Worm (Caenorhabditis elegans) whole organism, young adult: ENCODE data around the gene F47B8.10.
A peak's percentile ranks its signal among the peaks of the same experiment; 100 is the strongest.

Experiments used
- F39B2.1 ChIP-seq: fragments of 200-800 bp; sonication (Bioruptor generic); IDR thresholded peaks from 2 replicates; pipeline ENCODE4 v1.3.6; 2022; ENCODE audit warnings: missing genetic modification reagents, missing genetic modification characterization, missing compliant biosample characterization
- nfya-1 ChIP-seq: sonication (generic microtip); optimal IDR thresholded peaks from 2 replicates; lab custom pipeline; 2017; ENCODE audit warnings: antibody characterized with exemption, missing compliant biosample characterization, missing genetic modification characterization, borderline replicate concordance; ENCODE audit not compliant: insufficient read depth
- nfyb-1 ChIP-seq: fragments of 200-800 bp; sonication (Bioruptor generic); IDR thresholded peaks from 2 replicates; pipeline ENCODE4 v1.3.6; 2022; ENCODE audit warnings: missing genetic modification reagents, missing genetic modification characterization, missing compliant biosample characterization
- pha-4 ChIP-seq: fragments of 150-350 bp; sonication (generic microtip); optimal IDR thresholded peaks from 2 replicates; lab custom pipeline; 2014; ENCODE audit warnings: missing biosample characterization, missing genetic modification reagents, missing genetic modification characterization
- sea-2 ChIP-seq: fragments of 200-800 bp; sonication (Bioruptor generic); IDR thresholded peaks from 2 replicates; pipeline ENCODE4 v1.3.6; 2022; ENCODE audit warnings: missing genetic modification characterization, missing compliant biosample characterization

ce11 chrV:14352032-14352431 is 10.3 kb downstream of the F47B8.10 start:
- 0 out of 2 replicates have a peak, but pooled peaks have one; percentile 23 for TF ChIP-seq nfyb-1 (GFP tag; lab: Robert Waterston, UW)
- no peak for TF ChIP-seq pha-4 (tag; lab: Kevin White, UChicago)
- TF ChIP-seq F39B2.1 = no peak
- TF ChIP-seq nfya-1 (tag; lab: Kevin White, UChicago) = no peak
- TF ChIP-seq sea-2 (GFP tag; lab: Robert Waterston, UW) = no peak
